Worm (Caenorhabditis elegans) whole organism, L2 larva: ENCODE results near the gene dnj-20.

Experiments used
- C34F6.9 ChIP-seq: fragments of 150-350 bp; optimal IDR thresholded peaks from 2 replicates; lab custom pipeline; 2014; ENCODE audit warnings: missing biosample characterization, missing genetic modification characterization
- F13H6.1 ChIP-seq: sonication (generic microtip); optimal IDR thresholded peaks from 2 replicates; lab custom pipeline; 2016; ENCODE audit warnings: missing genetic modification characterization, missing compliant biosample characterization
- R02D3.7 ChIP-seq: fragments of 150-350 bp; optimal IDR thresholded peaks from 2 replicates; lab custom pipeline; 2014; ENCODE audit warnings: missing biosample characterization, missing genetic modification characterization
- Y55F3AM.14 ChIP-seq: fragments of 200-800 bp; sonication (Bioruptor generic); optimal IDR thresholded peaks from 2 replicates; lab custom pipeline; 2018; ENCODE audit warnings: mild to moderate bottlenecking, missing genetic modification characterization, missing compliant biosample characterization
- ZK546.5 ChIP-seq: sonication (generic microtip); optimal IDR thresholded peaks from 2 replicates; lab custom pipeline; 2017; ENCODE audit warnings: missing biosample characterization, missing genetic modification characterization
- alr-1 ChIP-seq: fragments of 150-350 bp; optimal IDR thresholded peaks from 2 replicates; lab custom pipeline; 2014; ENCODE audit warnings: missing biosample characterization, missing genetic modification characterization
- aly-2 ChIP-seq: fragments of 150-350 bp; optimal IDR thresholded peaks from 2 replicates; lab custom pipeline; 2014; ENCODE audit warnings: missing biosample characterization, missing genetic modification characterization
- ama-1 ChIP-seq: fragments of 150-350 bp; optimal IDR thresholded peaks from 2 replicates; lab custom pipeline; 2018; ENCODE audit warnings: inconsistent platforms
- blmp-1 ChIP-seq: sonication (generic microtip); optimal IDR thresholded peaks from 2 replicates; lab custom pipeline; 2017; ENCODE audit warnings: missing genetic modification characterization, mild to moderate bottlenecking, missing compliant biosample characterization, antibody characterized with exemption, moderate library complexity; ENCODE audit not compliant: insufficient read depth
- ceh-16 ChIP-seq: fragments of 150-350 bp; optimal IDR thresholded peaks from 2 replicates; lab custom pipeline; 2014; ENCODE audit warnings: missing biosample characterization, missing genetic modification characterization
- ceh-82 ChIP-seq: fragments of 150-350 bp; optimal IDR thresholded peaks from 2 replicates; lab custom pipeline; 2014; ENCODE audit warnings: missing biosample characterization, missing genetic modification characterization
- crh-2 ChIP-seq: sonication (generic microtip); optimal IDR thresholded peaks from 2 replicates; lab custom pipeline; 2017; ENCODE audit warnings: missing biosample characterization, missing genetic modification characterization
- dmd-4 ChIP-seq: sonication (generic microtip); optimal IDR thresholded peaks from 2 replicates; lab custom pipeline; 2017; ENCODE audit warnings: missing biosample characterization, missing genetic modification characterization
- egl-27 ChIP-seq: sonication (generic microtip); optimal IDR thresholded peaks from 3 replicates; lab custom pipeline; 2017; ENCODE audit warnings: missing biosample characterization, missing genetic modification reagents, missing genetic modification characterization
- elt-1 ChIP-seq: fragments of 150-350 bp; optimal IDR thresholded peaks from 2 replicates; lab custom pipeline; 2014; ENCODE audit warnings: missing biosample characterization, missing genetic modification characterization
- elt-3 ChIP-seq: sonication (generic microtip); optimal IDR thresholded peaks from 2 replicates; lab custom pipeline; 2017; ENCODE audit warnings: missing biosample characterization, missing genetic modification characterization
- fos-1 ChIP-seq: fragments of 150-350 bp; optimal IDR thresholded peaks from 2 replicates; lab custom pipeline; 2014; ENCODE audit warnings: missing biosample characterization, missing genetic modification characterization
- gmeb-1 ChIP-seq: fragments of 150-350 bp; optimal IDR thresholded peaks from 2 replicates; lab custom pipeline; 2014; ENCODE audit warnings: missing biosample characterization, missing genetic modification characterization
- lin-11 ChIP-seq: fragments of 150-350 bp; sonication (generic microtip); optimal IDR thresholded peaks from 2 replicates; lab custom pipeline; 2014; ENCODE audit warnings: missing biosample characterization, missing genetic modification characterization, inconsistent platforms, mixed read lengths
- lin-13 ChIP-seq: fragments of 150-350 bp; optimal IDR thresholded peaks from 2 replicates; lab custom pipeline; 2014; ENCODE audit warnings: missing biosample characterization, missing genetic modification reagents, missing genetic modification characterization
- lin-39 ChIP-seq: fragments of 150-350 bp; optimal IDR thresholded peaks from 2 replicates; lab custom pipeline; 2014; ENCODE audit warnings: missing biosample characterization, missing genetic modification reagents, missing genetic modification characterization
- lsy-2 ChIP-seq, 2 experiments: fragments of 150-350 bp in 1 of 2; sonication (generic microtip) in 1 of 2; optimal IDR thresholded peaks; 2 replicates each; lab custom pipeline; 2014 to 2017; ENCODE audit warnings: missing biosample characterization in 2 of 2, missing genetic modification characterization in 2 of 2
- mab-5 ChIP-seq: fragments of 150-350 bp; optimal IDR thresholded peaks from 2 replicates; lab custom pipeline; 2014; ENCODE audit warnings: missing biosample characterization, missing genetic modification characterization
- mbf-1 ChIP-seq: sonication (generic microtip); optimal IDR thresholded peaks from 2 replicates; lab custom pipeline; 2017; ENCODE audit warnings: missing biosample characterization, missing genetic modification characterization
- mdl-1 ChIP-seq, 2 experiments: fragments of 150-350 bp in 1 of 2; sonication (generic microtip) in 1 of 2; optimal IDR thresholded peaks; 2 replicates each; lab custom pipeline; 2017; ENCODE audit warnings: missing biosample characterization in 2 of 2, missing genetic modification characterization in 2 of 2
- nhr-10 ChIP-seq: sonication (generic microtip); optimal IDR thresholded peaks from 2 replicates; lab custom pipeline; 2017; ENCODE audit warnings: missing biosample characterization, missing genetic modification characterization
- nhr-11 ChIP-seq: fragments of 150-350 bp; optimal IDR thresholded peaks from 2 replicates; lab custom pipeline; 2014; ENCODE audit warnings: missing biosample characterization, missing genetic modification characterization
- nhr-12 ChIP-seq: fragments of 150-350 bp; optimal IDR thresholded peaks from 2 replicates; lab custom pipeline; 2014; ENCODE audit warnings: missing biosample characterization, missing genetic modification characterization
- nhr-129 ChIP-seq: fragments of 150-350 bp; optimal IDR thresholded peaks from 2 replicates; lab custom pipeline; 2014; ENCODE audit warnings: missing biosample characterization, missing genetic modification characterization
- nhr-21 ChIP-seq: fragments of 150-350 bp; optimal IDR thresholded peaks from 2 replicates; lab custom pipeline; 2014; ENCODE audit warnings: missing biosample characterization, missing genetic modification characterization
- nhr-23 ChIP-seq: fragments of 150-350 bp; optimal IDR thresholded peaks from 2 replicates; lab custom pipeline; 2014; ENCODE audit warnings: missing biosample characterization, missing genetic modification reagents, missing genetic modification characterization
- nhr-237 ChIP-seq: fragments of 150-350 bp; optimal IDR thresholded peaks from 2 replicates; lab custom pipeline; 2014; ENCODE audit warnings: missing biosample characterization, missing genetic modification characterization
- nhr-25 ChIP-seq: fragments of 150-350 bp; sonication (generic microtip); optimal IDR thresholded peaks from 3 replicates; lab custom pipeline; 2014; ENCODE audit warnings: missing biosample characterization, missing genetic modification characterization
- nhr-6 ChIP-seq: fragments of 150-350 bp; optimal IDR thresholded peaks from 2 replicates; lab custom pipeline; 2014; ENCODE audit warnings: missing biosample characterization, missing genetic modification characterization
- nhr-77 ChIP-seq: fragments of 150-350 bp; optimal IDR thresholded peaks from 2 replicates; lab custom pipeline; 2014; ENCODE audit warnings: missing biosample characterization, missing genetic modification characterization
- peb-1 ChIP-seq: fragments of 150-350 bp; optimal IDR thresholded peaks from 2 replicates; lab custom pipeline; 2014; ENCODE audit warnings: missing biosample characterization, missing genetic modification characterization
- sem-4 ChIP-seq: fragments of 150-350 bp; optimal IDR thresholded peaks from 2 replicates; lab custom pipeline; 2014; ENCODE audit warnings: missing biosample characterization, missing genetic modification reagents, missing genetic modification characterization
- skn-1 ChIP-seq: sonication (generic microtip); optimal IDR thresholded peaks from 2 replicates; lab custom pipeline; 2017; ENCODE audit warnings: missing biosample characterization, missing genetic modification characterization
- sma-3 ChIP-seq: sonication (generic microtip); optimal IDR thresholded peaks from 2 replicates; lab custom pipeline; 2016; ENCODE audit warnings: missing genetic modification reagents, missing genetic modification characterization, missing compliant biosample characterization
- sma-9 ChIP-seq, 2 experiments: fragments of 150-350 bp in 1 of 2; sonication (generic microtip) in 1 of 2; optimal IDR thresholded peaks; 2 replicates each; lab custom pipeline; 2014 to 2016; ENCODE audit warnings: missing genetic modification characterization in 2 of 2, mild to moderate bottlenecking in 1 of 2, missing biosample characterization in 1 of 2, missing compliant biosample characterization in 1 of 2, missing genetic modification reagents in 1 of 2, moderate library complexity in 1 of 2
- snpc-4 ChIP-seq: fragments of 150-350 bp; optimal IDR thresholded peaks from 2 replicates; lab custom pipeline; 2014; ENCODE audit warnings: missing biosample characterization, missing genetic modification characterization
- unc-39 ChIP-seq: fragments of 150-350 bp; optimal IDR thresholded peaks from 2 replicates; lab custom pipeline; 2014; ENCODE audit warnings: missing biosample characterization, missing genetic modification characterization
- unc-55 ChIP-seq: fragments of 150-350 bp; sonication (generic microtip); optimal IDR thresholded peaks from 3 replicates; lab custom pipeline; 2014; ENCODE audit warnings: missing biosample characterization, missing genetic modification reagents, missing genetic modification characterization
- unc-62 ChIP-seq: fragments of 150-350 bp; optimal IDR thresholded peaks from 2 replicates; lab custom pipeline; 2014; ENCODE audit warnings: missing biosample characterization, missing genetic modification reagents, missing genetic modification characterization
- zag-1 ChIP-seq: fragments of 150-350 bp; optimal IDR thresholded peaks from 2 replicates; lab custom pipeline; 2014; ENCODE audit warnings: missing biosample characterization, missing genetic modification characterization
- ztf-1 ChIP-seq: fragments of 200-800 bp; sonication (Bioruptor generic); conservative IDR thresholded peaks from 2 replicates; pipeline ENCODE4 v1.3.6; 2022; ENCODE audit warnings: missing genetic modification characterization, missing compliant biosample characterization
- ztf-11 ChIP-seq: sonication (generic microtip); optimal IDR thresholded peaks from 2 replicates; lab custom pipeline; 2017; ENCODE audit warnings: missing biosample characterization, missing genetic modification characterization
- ztf-4 ChIP-seq: fragments of 150-350 bp; optimal IDR thresholded peaks from 2 replicates; lab custom pipeline; 2014; ENCODE audit warnings: missing biosample characterization, missing genetic modification characterization

dnj-20 gene

DNA sequence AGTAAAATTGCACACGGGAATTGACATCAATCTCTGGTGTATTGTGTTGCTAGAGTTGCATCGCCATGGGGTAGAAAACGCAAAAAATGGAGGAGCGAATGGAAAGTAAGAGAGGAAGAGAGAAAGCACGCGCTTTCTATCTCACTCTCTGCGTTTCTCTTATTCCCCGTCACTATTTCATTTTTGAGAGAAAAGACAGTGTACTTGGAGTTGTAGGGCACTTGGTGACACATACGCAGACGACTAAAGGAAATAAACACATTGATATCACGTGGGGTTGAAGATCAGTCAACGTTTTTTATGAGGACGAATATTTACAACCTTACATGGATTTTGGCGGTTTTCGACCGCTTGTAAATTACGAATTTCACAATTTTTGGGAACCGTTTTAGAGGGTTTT, 20.6 kb downstream of the dnj-20 start (continued):
- TF ChIP-seq nhr-77 (no peak), mbf-1 (tag; lab: Kevin White, UChicago) (no peak), nhr-10 (tag; lab: Kevin White, UChicago) (peak; percentile 54), nhr-237 (no peak), mdl-1 (tag; optimal IDR thresholded peaks at IDR 0.05; lab: Kevin White, UChicago) (peak; percentile 99 to 100), ceh-82 (tag; lab: Kevin White, UChicago) (no peak), unc-39 (tag; lab: Kevin White, UChicago) (no peak), Y55F3AM.14 (GFP tag; lab: Kevin White, UChicago) (peak; percentile 79), lin-13 (GFP tag; lab: Kevin White, UChicago) (peak; percentile 84), snpc-4 (tag; lab: Kevin White, UChicago) (peak; percentile 53)
- TF ChIP-seq, all 48 proteins: peak for 30

DNA sequence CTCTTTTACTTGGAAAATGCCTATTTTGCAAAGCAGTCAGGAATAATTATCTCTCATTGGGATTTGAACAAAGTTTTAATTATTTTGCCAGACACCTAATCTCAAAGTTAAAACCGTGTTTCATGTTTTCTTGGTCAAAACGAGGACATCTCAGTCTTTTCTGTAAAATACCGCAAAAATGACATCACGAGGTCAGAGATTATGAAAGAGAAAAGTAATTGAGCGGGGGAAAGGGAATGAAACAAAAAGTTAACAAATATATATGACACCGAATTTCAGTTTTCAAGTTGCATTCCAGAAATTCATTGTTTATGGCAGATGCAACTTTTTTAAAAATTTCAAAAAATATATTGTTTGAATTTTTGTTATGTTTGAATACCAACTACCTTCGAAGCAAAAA, 21.4 kb downstream of the dnj-20 start:
- no peak for TF ChIP-seq C34F6.9 (tag; lab: Kevin White, UChicago)
- peak; percentile 45 for TF ChIP-seq blmp-1
- peak; percentile 55 for TF ChIP-seq sma-9 (GFP tag; optimal IDR thresholded peaks at IDR 0.05; lab: Kevin White, UChicago)
- TF ChIP-seq sma-9 (tag; optimal IDR thresholded peaks at IDR 0.05; lab: Kevin White, UChicago) = no peak
- peak; percentile 17 for TF ChIP-seq gmeb-1 (tag; lab: Kevin White, UChicago)
- TF ChIP-seq lin-13 (GFP tag; lab: Kevin White, UChicago) = no peak
- peak; percentile 42 for TF ChIP-seq crh-2 (tag; lab: Kevin White, UChicago)

DNA sequence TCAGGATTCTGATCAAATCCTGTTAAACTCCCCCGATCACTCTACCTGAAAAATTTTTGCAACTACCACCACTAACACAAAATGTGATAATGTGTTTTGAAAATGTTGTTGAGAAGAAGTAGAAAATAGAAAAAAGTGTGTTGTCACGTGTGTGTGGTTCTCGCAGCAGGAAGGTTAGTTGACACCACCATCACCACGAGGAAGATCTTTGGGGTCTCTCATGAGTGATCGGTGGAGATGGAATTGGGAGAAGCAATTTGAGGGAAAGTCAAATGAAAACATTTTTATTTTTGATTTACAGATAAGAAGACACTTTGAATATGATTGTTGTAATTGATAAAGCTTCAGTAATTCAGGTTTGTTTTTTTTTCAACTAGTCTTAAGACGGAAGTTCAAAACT, 22.3 kb downstream of the dnj-20 start:
- TF ChIP-seq peb-1 (tag; lab: Kevin White, UChicago) (no peak), nhr-23 (tag; lab: Kevin White, UChicago) (no peak), ama-1 (no peak), nhr-237 (no peak), ztf-11 (no peak), nhr-11 (tag; lab: Kevin White, UChicago) (no peak), gmeb-1 (tag; lab: Kevin White, UChicago) (peak; percentile 54), mbf-1 (tag; lab: Kevin White, UChicago) (no peak), C34F6.9 (tag; lab: Kevin White, UChicago) (peak; percentile 36), lin-13 (GFP tag; lab: Kevin White, UChicago) (peak; percentile 9), crh-2 (tag; lab: Kevin White, UChicago) (peak; percentile 75), skn-1 (tag; lab: Kevin White, UChicago) (no peak), blmp-1 (peak; percentile 68), aly-2 (tag; lab: Kevin White, UChicago) (no peak), dmd-4 (no peak), ztf-4 (tag; lab: Kevin White, UChicago) (peak; percentile 72), lin-39 (tag; lab: Kevin White, UChicago) (no peak), elt-1 (tag; lab: Kevin White, UChicago) (no peak), nhr-25 (peak; percentile 86), mdl-1 (tag; optimal IDR thresholded peaks at IDR 0.05; lab: Kevin White, UChicago) (peak; percentile 3 to 70), elt-3 (tag; lab: Kevin White, UChicago) (no peak), unc-39 (tag; lab: Kevin White, UChicago) (no peak), alr-1 (tag; lab: Kevin White, UChicago) (no peak), nhr-77 (no peak), lin-11 (tag; lab: Kevin White, UChicago) (no peak), nhr-6 (tag; lab: Kevin White, UChicago) (peak; percentile 27), zag-1 (tag; lab: Kevin White, UChicago) (no peak), nhr-10 (tag; lab: Kevin White, UChicago) (no peak), ceh-16 (tag; lab: Kevin White, UChicago) (no peak), egl-27 (no peak), nhr-21 (tag; lab: Kevin White, UChicago) (peak; percentile 12), sma-3 (GFP tag; lab: Kevin White, UChicago) (peak; percentile 17), nhr-129 (tag; lab: Kevin White, UChicago) (peak; percentile 86), sem-4 (peak; percentile 72), fos-1 (tag; lab: Kevin White, UChicago) (no peak), mab-5 (tag; lab: Kevin White, UChicago) (no peak), ztf-1 (GFP tag; lab: Robert Waterston, UW) (no peak), lsy-2 (tag; optimal IDR thresholded peaks at IDR 0.05; lab: Kevin White, UChicago) (peak in 1 of 2 experiments; percentile 60), ZK546.5 (tag; lab: Kevin White, UChicago) (no peak), sma-9 (GFP tag; optimal IDR thresholded peaks at IDR 0.05; lab: Kevin White, UChicago) (peak; percentile 87), sma-9 (tag; optimal IDR thresholded peaks at IDR 0.05; lab: Kevin White, UChicago) (no peak), ceh-82 (tag; lab: Kevin White, UChicago) (no peak), snpc-4 (tag; lab: Kevin White, UChicago) (no peak), Y55F3AM.14 (GFP tag; lab: Kevin White, UChicago) (no peak), R02D3.7 (tag; lab: Kevin White, UChicago) (no peak), unc-62 (GFP tag; lab: Kevin White, UChicago) (no peak), F13H6.1 (tag; lab: Kevin White, UChicago) (no peak), unc-55 (GFP tag; lab: Kevin White, UChicago) (no peak), nhr-12 (tag; lab: Kevin White, UChicago) (no peak)
